Worm (Caenorhabditis elegans) whole organism, L2 larva: ENCODE data around the gene Y102A5C.40.

Experiments
- C34F6.9 ChIP-seq: fragments of 150-350 bp; optimal IDR thresholded peaks from 2 replicates; lab custom pipeline; 2014; ENCODE audit warnings: missing biosample characterization, missing genetic modification characterization
- F13H6.1 ChIP-seq: sonication (generic microtip); optimal IDR thresholded peaks from 2 replicates; lab custom pipeline; 2016; ENCODE audit warnings: missing genetic modification characterization, missing compliant biosample characterization
- R02D3.7 ChIP-seq: fragments of 150-350 bp; optimal IDR thresholded peaks from 2 replicates; lab custom pipeline; 2014; ENCODE audit warnings: missing biosample characterization, missing genetic modification characterization
- Y55F3AM.14 ChIP-seq: fragments of 200-800 bp; sonication (Bioruptor generic); optimal IDR thresholded peaks from 2 replicates; lab custom pipeline; 2018; ENCODE audit warnings: mild to moderate bottlenecking, missing genetic modification characterization, missing compliant biosample characterization
- ZK546.5 ChIP-seq: sonication (generic microtip); optimal IDR thresholded peaks from 2 replicates; lab custom pipeline; 2017; ENCODE audit warnings: missing biosample characterization, missing genetic modification characterization
- alr-1 ChIP-seq: fragments of 150-350 bp; optimal IDR thresholded peaks from 2 replicates; lab custom pipeline; 2014; ENCODE audit warnings: missing biosample characterization, missing genetic modification characterization
- aly-2 ChIP-seq: fragments of 150-350 bp; optimal IDR thresholded peaks from 2 replicates; lab custom pipeline; 2014; ENCODE audit warnings: missing biosample characterization, missing genetic modification characterization
- ama-1 ChIP-seq: fragments of 150-350 bp; optimal IDR thresholded peaks from 2 replicates; lab custom pipeline; 2018; ENCODE audit warnings: inconsistent platforms
- blmp-1 ChIP-seq: sonication (generic microtip); optimal IDR thresholded peaks from 2 replicates; lab custom pipeline; 2017; ENCODE audit warnings: missing genetic modification characterization, mild to moderate bottlenecking, missing compliant biosample characterization, antibody characterized with exemption, moderate library complexity; ENCODE audit not compliant: insufficient read depth
- ceh-16 ChIP-seq: fragments of 150-350 bp; optimal IDR thresholded peaks from 2 replicates; lab custom pipeline; 2014; ENCODE audit warnings: missing biosample characterization, missing genetic modification characterization
- ceh-82 ChIP-seq: fragments of 150-350 bp; optimal IDR thresholded peaks from 2 replicates; lab custom pipeline; 2014; ENCODE audit warnings: missing biosample characterization, missing genetic modification characterization
- crh-2 ChIP-seq: sonication (generic microtip); optimal IDR thresholded peaks from 2 replicates; lab custom pipeline; 2017; ENCODE audit warnings: missing biosample characterization, missing genetic modification characterization
- dmd-4 ChIP-seq: sonication (generic microtip); optimal IDR thresholded peaks from 2 replicates; lab custom pipeline; 2017; ENCODE audit warnings: missing biosample characterization, missing genetic modification characterization
- egl-27 ChIP-seq: sonication (generic microtip); optimal IDR thresholded peaks from 3 replicates; lab custom pipeline; 2017; ENCODE audit warnings: missing biosample characterization, missing genetic modification reagents, missing genetic modification characterization
- elt-1 ChIP-seq: fragments of 150-350 bp; optimal IDR thresholded peaks from 2 replicates; lab custom pipeline; 2014; ENCODE audit warnings: missing biosample characterization, missing genetic modification characterization
- elt-3 ChIP-seq: sonication (generic microtip); optimal IDR thresholded peaks from 2 replicates; lab custom pipeline; 2017; ENCODE audit warnings: missing biosample characterization, missing genetic modification characterization
- fos-1 ChIP-seq: fragments of 150-350 bp; optimal IDR thresholded peaks from 2 replicates; lab custom pipeline; 2014; ENCODE audit warnings: missing biosample characterization, missing genetic modification characterization
- gmeb-1 ChIP-seq: fragments of 150-350 bp; optimal IDR thresholded peaks from 2 replicates; lab custom pipeline; 2014; ENCODE audit warnings: missing biosample characterization, missing genetic modification characterization
- lin-11 ChIP-seq: fragments of 150-350 bp; sonication (generic microtip); optimal IDR thresholded peaks from 2 replicates; lab custom pipeline; 2014; ENCODE audit warnings: missing biosample characterization, missing genetic modification characterization, inconsistent platforms, mixed read lengths
- lin-13 ChIP-seq: fragments of 150-350 bp; optimal IDR thresholded peaks from 2 replicates; lab custom pipeline; 2014; ENCODE audit warnings: missing biosample characterization, missing genetic modification reagents, missing genetic modification characterization
- lin-39 ChIP-seq: fragments of 150-350 bp; optimal IDR thresholded peaks from 2 replicates; lab custom pipeline; 2014; ENCODE audit warnings: missing biosample characterization, missing genetic modification reagents, missing genetic modification characterization
- lsy-2 ChIP-seq, 2 experiments: fragments of 150-350 bp in 1 of 2; sonication (generic microtip) in 1 of 2; optimal IDR thresholded peaks; 2 replicates each; lab custom pipeline; 2014 to 2017; ENCODE audit warnings: missing biosample characterization in 2 of 2, missing genetic modification characterization in 2 of 2
- mab-5 ChIP-seq: fragments of 150-350 bp; optimal IDR thresholded peaks from 2 replicates; lab custom pipeline; 2014; ENCODE audit warnings: missing biosample characterization, missing genetic modification characterization
- mbf-1 ChIP-seq: sonication (generic microtip); optimal IDR thresholded peaks from 2 replicates; lab custom pipeline; 2017; ENCODE audit warnings: missing biosample characterization, missing genetic modification characterization
- mdl-1 ChIP-seq, 2 experiments: fragments of 150-350 bp in 1 of 2; sonication (generic microtip) in 1 of 2; optimal IDR thresholded peaks; 2 replicates each; lab custom pipeline; 2017; ENCODE audit warnings: missing biosample characterization in 2 of 2, missing genetic modification characterization in 2 of 2
- nhr-10 ChIP-seq: sonication (generic microtip); optimal IDR thresholded peaks from 2 replicates; lab custom pipeline; 2017; ENCODE audit warnings: missing biosample characterization, missing genetic modification characterization
- nhr-11 ChIP-seq: fragments of 150-350 bp; optimal IDR thresholded peaks from 2 replicates; lab custom pipeline; 2014; ENCODE audit warnings: missing biosample characterization, missing genetic modification characterization
- nhr-12 ChIP-seq: fragments of 150-350 bp; optimal IDR thresholded peaks from 2 replicates; lab custom pipeline; 2014; ENCODE audit warnings: missing biosample characterization, missing genetic modification characterization
- nhr-129 ChIP-seq: fragments of 150-350 bp; optimal IDR thresholded peaks from 2 replicates; lab custom pipeline; 2014; ENCODE audit warnings: missing biosample characterization, missing genetic modification characterization
- nhr-21 ChIP-seq: fragments of 150-350 bp; optimal IDR thresholded peaks from 2 replicates; lab custom pipeline; 2014; ENCODE audit warnings: missing biosample characterization, missing genetic modification characterization
- nhr-23 ChIP-seq: fragments of 150-350 bp; optimal IDR thresholded peaks from 2 replicates; lab custom pipeline; 2014; ENCODE audit warnings: missing biosample characterization, missing genetic modification reagents, missing genetic modification characterization
- nhr-237 ChIP-seq: fragments of 150-350 bp; optimal IDR thresholded peaks from 2 replicates; lab custom pipeline; 2014; ENCODE audit warnings: missing biosample characterization, missing genetic modification characterization
- nhr-25 ChIP-seq: fragments of 150-350 bp; sonication (generic microtip); optimal IDR thresholded peaks from 3 replicates; lab custom pipeline; 2014; ENCODE audit warnings: missing biosample characterization, missing genetic modification characterization
- nhr-6 ChIP-seq: fragments of 150-350 bp; optimal IDR thresholded peaks from 2 replicates; lab custom pipeline; 2014; ENCODE audit warnings: missing biosample characterization, missing genetic modification characterization
- nhr-77 ChIP-seq: fragments of 150-350 bp; optimal IDR thresholded peaks from 2 replicates; lab custom pipeline; 2014; ENCODE audit warnings: missing biosample characterization, missing genetic modification characterization
- peb-1 ChIP-seq: fragments of 150-350 bp; optimal IDR thresholded peaks from 2 replicates; lab custom pipeline; 2014; ENCODE audit warnings: missing biosample characterization, missing genetic modification characterization
- sem-4 ChIP-seq: fragments of 150-350 bp; optimal IDR thresholded peaks from 2 replicates; lab custom pipeline; 2014; ENCODE audit warnings: missing biosample characterization, missing genetic modification reagents, missing genetic modification characterization
- skn-1 ChIP-seq: sonication (generic microtip); optimal IDR thresholded peaks from 2 replicates; lab custom pipeline; 2017; ENCODE audit warnings: missing biosample characterization, missing genetic modification characterization
- sma-3 ChIP-seq: sonication (generic microtip); optimal IDR thresholded peaks from 2 replicates; lab custom pipeline; 2016; ENCODE audit warnings: missing genetic modification reagents, missing genetic modification characterization, missing compliant biosample characterization
- sma-9 ChIP-seq, 2 experiments: fragments of 150-350 bp in 1 of 2; sonication (generic microtip) in 1 of 2; optimal IDR thresholded peaks; 2 replicates each; lab custom pipeline; 2014 to 2016; ENCODE audit warnings: missing genetic modification characterization in 2 of 2, mild to moderate bottlenecking in 1 of 2, missing biosample characterization in 1 of 2, missing compliant biosample characterization in 1 of 2, missing genetic modification reagents in 1 of 2, moderate library complexity in 1 of 2
- snpc-4 ChIP-seq: fragments of 150-350 bp; optimal IDR thresholded peaks from 2 replicates; lab custom pipeline; 2014; ENCODE audit warnings: missing biosample characterization, missing genetic modification characterization
- unc-39 ChIP-seq: fragments of 150-350 bp; optimal IDR thresholded peaks from 2 replicates; lab custom pipeline; 2014; ENCODE audit warnings: missing biosample characterization, missing genetic modification characterization
- unc-55 ChIP-seq: fragments of 150-350 bp; sonication (generic microtip); optimal IDR thresholded peaks from 3 replicates; lab custom pipeline; 2014; ENCODE audit warnings: missing biosample characterization, missing genetic modification reagents, missing genetic modification characterization
- unc-62 ChIP-seq: fragments of 150-350 bp; optimal IDR thresholded peaks from 2 replicates; lab custom pipeline; 2014; ENCODE audit warnings: missing biosample characterization, missing genetic modification reagents, missing genetic modification characterization
- zag-1 ChIP-seq: fragments of 150-350 bp; optimal IDR thresholded peaks from 2 replicates; lab custom pipeline; 2014; ENCODE audit warnings: missing biosample characterization, missing genetic modification characterization
- ztf-1 ChIP-seq: fragments of 200-800 bp; sonication (Bioruptor generic); conservative IDR thresholded peaks from 2 replicates; pipeline ENCODE4 v1.3.6; 2022; ENCODE audit warnings: missing genetic modification characterization, missing compliant biosample characterization
- ztf-11 ChIP-seq: sonication (generic microtip); optimal IDR thresholded peaks from 2 replicates; lab custom pipeline; 2017; ENCODE audit warnings: missing biosample characterization, missing genetic modification characterization
- ztf-4 ChIP-seq: fragments of 150-350 bp; optimal IDR thresholded peaks from 2 replicates; lab custom pipeline; 2014; ENCODE audit warnings: missing biosample characterization, missing genetic modification characterization

Y102A5C.40 gene

ce11 chrV:16972134-16972533, 14.8 kb downstream of the Y102A5C.40 start, which contains the start of gene srh-119:
srh-119 (plus strand) TSS chrV:16972434.
- TF ChIP-seq skn-1 (no peak), ztf-4 (tag; lab: Kevin White, UChicago) (no peak), unc-39 (tag; lab: Kevin White, UChicago) (no peak), fos-1 (tag; lab: Kevin White, UChicago) (no peak), C34F6.9 (no peak), nhr-77 (tag; lab: Kevin White, UChicago) (no peak), zag-1 (tag; lab: Kevin White, UChicago) (no peak), nhr-237 (tag; lab: Kevin White, UChicago) (no peak)

ce11 chrV:16966636-16967035, 20.3 kb downstream of the Y102A5C.40 start, which contains the start of gene fbxa-90:
fbxa-90 (plus strand) TSS chrV:16966814.
- no peak for TF ChIP-seq aly-2 (tag; lab: Kevin White, UChicago)
- peak; percentile 22 for TF ChIP-seq nhr-129 (tag; lab: Kevin White, UChicago)

- TF ChIP-seq nhr-25 (tag; lab: Kevin White, UChicago): peak; percentile 84
- peak; percentile 63 for TF ChIP-seq fos-1 (tag; lab: Kevin White, UChicago)
- peak; percentile 92 for TF ChIP-seq sma-3 (GFP tag; lab: Kevin White, UChicago)
- peak; percentile 93 for TF ChIP-seq nhr-129 (tag; lab: Kevin White, UChicago)
- TF ChIP-seq elt-1: no peak
- peak; percentile 77 for TF ChIP-seq sem-4 (tag; lab: Kevin White, UChicago)
- TF ChIP-seq egl-27 (tag; lab: Kevin White, UChicago): peak; percentile 84
- TF ChIP-seq R02D3.7 (tag; lab: Kevin White, UChicago): peak; percentile 29
- TF ChIP-seq crh-2 (tag; lab: Kevin White, UChicago): peak; percentile 96
- no peak for TF ChIP-seq aly-2 (tag; lab: Kevin White, UChicago)
- no peak for TF ChIP-seq nhr-12
- TF ChIP-seq elt-3 (tag; lab: Kevin White, UChicago): no peak
- peak; percentile 34 for TF ChIP-seq blmp-1 (tag; lab: Kevin White, UChicago)
- no peak for TF ChIP-seq ztf-11 (tag; lab: Kevin White, UChicago)
- TF ChIP-seq lsy-2 (tag; optimal IDR thresholded peaks at IDR 0.05; lab: Kevin White, UChicago): peak; percentile 84 to 93
- TF ChIP-seq C34F6.9: peak; percentile 94
- TF ChIP-seq unc-62 (GFP tag; lab: Kevin White, UChicago): no peak
- TF ChIP-seq lin-13 (GFP tag; lab: Kevin White, UChicago): peak; percentile 94
- TF ChIP-seq alr-1 (tag; lab: Kevin White, UChicago): no peak
- TF ChIP-seq nhr-237 (tag; lab: Kevin White, UChicago): peak; percentile 64
- TF ChIP-seq ceh-82 (tag; lab: Kevin White, UChicago): peak; percentile 72
- TF ChIP-seq unc-55 (GFP tag; lab: Kevin White, UChicago): peak; percentile 96
- TF ChIP-seq lin-39 (tag; lab: Kevin White, UChicago): no peak
- peak in 1 of 2 experiments; percentile 34 for TF ChIP-seq mdl-1 (tag; optimal IDR thresholded peaks at IDR 0.05; lab: Kevin White, UChicago)
- TF ChIP-seq ceh-16 (tag; lab: Kevin White, UChicago): peak; percentile 33
- no peak for TF ChIP-seq peb-1 (tag; lab: Kevin White, UChicago)
- TF ChIP-seq nhr-10 (tag; lab: Kevin White, UChicago): peak; percentile 69
- TF ChIP-seq ztf-1: no peak
- TF ChIP-seq skn-1: no peak
- TF ChIP-seq nhr-11 (tag; lab: Kevin White, UChicago): no peak
- no peak for TF ChIP-seq mbf-1 (tag; lab: Kevin White, UChicago)
- TF ChIP-seq ZK546.5 (tag; lab: Kevin White, UChicago): no peak
- peak; percentile 99 for TF ChIP-seq gmeb-1
- TF ChIP-seq zag-1 (tag; lab: Kevin White, UChicago): peak; percentile 75
- peak; percentile 95 for TF ChIP-seq mab-5 (tag; lab: Kevin White, UChicago)
- TF ChIP-seq unc-39 (tag; lab: Kevin White, UChicago): no peak
- peak; percentile 13 for TF ChIP-seq Y55F3AM.14 (GFP tag; lab: Kevin White, UChicago)
- TF ChIP-seq nhr-21 (tag; lab: Kevin White, UChicago): peak; percentile 83
- no peak for TF ChIP-seq ama-1 (lab: Kevin White, UChicago)
- TF ChIP-seq ztf-4 (tag; lab: Kevin White, UChicago): peak; percentile 34
- TF ChIP-seq sma-9 (GFP tag; optimal IDR thresholded peaks at IDR 0.05; lab: Kevin White, UChicago): no peak
- no peak for TF ChIP-seq sma-9 (tag; optimal IDR thresholded peaks at IDR 0.05; lab: Kevin White, UChicago)
- TF ChIP-seq snpc-4: peak; percentile 93
- TF ChIP-seq lin-11 (tag; lab: Kevin White, UChicago): peak; percentile 66
- no peak for TF ChIP-seq nhr-23 (tag; lab: Kevin White, UChicago)
- TF ChIP-seq dmd-4 (tag; lab: Kevin White, UChicago): peak; percentile 29
- TF ChIP-seq nhr-77 (tag; lab: Kevin White, UChicago): no peak
- TF ChIP-seq nhr-6: peak; percentile 78
- TF ChIP-seq F13H6.1: peak; percentile 85
These were observed 21.3 kb downstream of the Y102A5C.40 start, which contains the start of gene efl-1 for ce11 chrV:16965655-16966054. efl-1 (minus strand) TSS chrV:16965675.
